Worm (Caenorhabditis elegans): ENCODE results near the gene F58H1.8.

The F58H1.8 gene

DNA sequence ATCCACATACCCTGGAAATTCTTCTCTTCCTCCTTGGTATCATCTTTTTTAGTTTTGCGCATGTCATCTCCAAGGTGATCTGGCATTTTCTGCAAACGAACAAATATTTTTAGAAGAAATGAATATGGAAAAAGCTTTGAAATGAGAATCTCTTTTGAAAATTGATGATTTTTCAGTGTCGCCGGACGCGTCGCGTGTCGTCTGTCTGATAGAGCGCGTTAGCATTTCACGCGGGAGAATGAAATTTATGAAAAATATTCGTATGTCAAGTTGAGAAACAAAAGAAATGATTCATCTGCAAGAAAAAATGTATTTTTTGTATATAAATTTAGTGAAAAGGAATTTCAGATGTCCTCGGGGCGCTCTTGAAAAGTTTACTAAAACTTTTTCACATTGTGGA, 47.4 kb downstream of the F58H1.8 start, which contains the start of gene rpt-1 (continued):
- TF ChIP-seq hmg-1.2 (GFP tag; IDR thresholded peaks at IDR 0.05) (no peak), tbp1 (GFP tag; optimal IDR thresholded peaks at IDR 0.05) (peak; percentile 23), T07F8.4 (tag; optimal IDR thresholded peaks at IDR 0.05) (no peak), lin-40 (tag; optimal IDR thresholded peaks at IDR 0.05) (peak; percentile 16), ztf-26 (tag; optimal IDR thresholded peaks at IDR 0.05) (no peak), snpc-3.4 (tag; optimal IDR thresholded peaks at IDR 0.05) (no peak), zim-3 (tag; optimal IDR thresholded peaks at IDR 0.05) (no peak), ztf-28 (GFP tag; IDR thresholded peaks at IDR 0.05) (no peak), mxl-1 (tag; optimal IDR thresholded peaks at IDR 0.05) (no peak), F52B5.7 (tag; optimal IDR thresholded peaks at IDR 0.05) (no peak), hmg-20 (GFP tag; IDR thresholded peaks at IDR 0.05) (no peak), snpc-1.1 (tag; optimal IDR thresholded peaks at IDR 0.05; ENCODE audit: insufficient read depth) (peak; percentile 50), hlh-12 (tag; optimal IDR thresholded peaks at IDR 0.05) (no peak), Y53G8AR.9 (GFP tag; conservative IDR thresholded peaks at IDR 0.05) (no peak), nfya-1 (tag; optimal IDR thresholded peaks at IDR 0.05; ENCODE audit: borderline replicate concordance, insufficient read depth) (no peak), Y56A3A.18 (GFP tag; IDR thresholded peaks at IDR 0.05) (no peak), Y67H2A.10 (GFP tag; conservative IDR thresholded peaks at IDR 0.05) (no peak), B0261.1 (tag; optimal IDR thresholded peaks at IDR 0.05) (no peak), nhr-179 (tag; optimal IDR thresholded peaks at IDR 0.05) (no peak), athp-1 (tag; optimal IDR thresholded peaks at IDR 0.05) (no peak), K11D2.4 (GFP tag; IDR thresholded peaks at IDR 0.05) (no peak), dpl-1 (GFP tag; optimal IDR thresholded peaks at IDR 0.05) (peak; percentile 67), efl-1 (GFP tag; optimal IDR thresholded peaks at IDR 0.05) (peak; percentile 68), F39B2.1 (GFP tag; IDR thresholded peaks at IDR 0.05) (no peak), dpff-1 (tag; optimal IDR thresholded peaks at IDR 0.05) (no peak), nfyb-1 (GFP tag; IDR thresholded peaks at IDR 0.05) (no peak), hrde-1 (tag; optimal IDR thresholded peaks at IDR 0.05; ENCODE audit: borderline replicate concordance) (no peak), xnd-1 (tag; optimal IDR thresholded peaks at IDR 0.05) (no peak), die-1 (tag; optimal IDR thresholded peaks at IDR 0.05) (no peak), lin-54 (GFP tag; optimal IDR thresholded peaks at IDR 0.05) (peak; percentile 68), egl-18 (GFP tag; IDR thresholded peaks at IDR 0.05) (no peak), attf-6 (GFP tag; IDR thresholded peaks at IDR 0.05) (no peak), aptf-2 (GFP tag; conservative IDR thresholded peaks at IDR 0.05) (no peak), cebp-2 (GFP tag; IDR thresholded peaks at IDR 0.05) (no peak), madf-3 (GFP tag; IDR thresholded peaks at IDR 0.05) (peak; percentile 98), atf-7 (tag; optimal IDR thresholded peaks at IDR 0.05) (no peak), rcor-1 (GFP tag; IDR thresholded peaks at IDR 0.05) (no peak), F57A8.1 (GFP tag; optimal IDR thresholded peaks at IDR 0.05) (no peak), madf-10 (tag; optimal IDR thresholded peaks at IDR 0.05) (no peak), zfh-2 (GFP tag; conservative IDR thresholded peaks at IDR 0.05) (no peak), ztf-3 (GFP tag; optimal IDR thresholded peaks at IDR 0.05) (no peak), nhr-90 (tag; optimal IDR thresholded peaks at IDR 0.05) (no peak), ztf-22 (GFP tag; optimal IDR thresholded peaks at IDR 0.05) (no peak), rec-8 (tag; optimal IDR thresholded peaks at IDR 0.05) (no peak), bed-2 (GFP tag; IDR thresholded peaks at IDR 0.05) (no peak), F37B4.10 (GFP tag; IDR thresholded peaks at IDR 0.05) (no peak), rpc-1 (optimal IDR thresholded peaks at IDR 0.05) (no peak), rpc-1 (tag; optimal IDR thresholded peaks at IDR 0.05) (no peak), C06A6.2 (GFP tag; conservative IDR thresholded peaks at IDR 0.05) (no peak), gei-17 (GFP tag; optimal IDR thresholded peaks at IDR 0.05) (no peak)
